Worm (Caenorhabditis elegans) whole organism, early embryonic: ENCODE results near the gene his-5.

Experiments used
- F13C5.2 ChIP-seq: sonication (generic microtip); optimal IDR thresholded peaks from 2 replicates; lab custom pipeline; 2017; ENCODE audit warnings: mild to moderate bottlenecking, missing genetic modification characterization, inconsistent platforms, missing compliant biosample characterization
- aly-1 ChIP-seq: sonication (generic microtip); optimal IDR thresholded peaks from 2 replicates; lab custom pipeline; 2016; ENCODE audit warnings: missing genetic modification characterization, missing compliant biosample characterization
- ama-1 ChIP-seq: fragments of 150-350 bp; optimal IDR thresholded peaks from 2 replicates; lab custom pipeline; 2014
- ceh-13 ChIP-seq: fragments of 200-800 bp; sonication (Bioruptor generic); optimal IDR thresholded peaks from 2 replicates; lab custom pipeline; 2018; ENCODE audit warnings: mild to moderate bottlenecking, missing genetic modification characterization, missing compliant biosample characterization
- flt-1 ChIP-seq: fragments of 200-800 bp; sonication (Bioruptor generic); IDR thresholded peaks from 2 replicates; pipeline ENCODE4 v1.3.6; 2022; ENCODE audit warnings: missing genetic modification characterization, missing compliant biosample characterization
- hmbx-1 ChIP-seq: sonication (generic microtip); optimal IDR thresholded peaks from 2 replicates; lab custom pipeline; 2016; ENCODE audit warnings: mild to moderate bottlenecking, missing genetic modification characterization, missing compliant biosample characterization
- hmg-4 ChIP-seq: fragments of 200-800 bp; sonication (Bioruptor generic); optimal IDR thresholded peaks from 2 replicates; lab custom pipeline; 2018; ENCODE audit warnings: mild to moderate bottlenecking, missing genetic modification characterization, missing compliant biosample characterization
- hnd-1 ChIP-seq: sonication (generic microtip); optimal IDR thresholded peaks from 2 replicates; lab custom pipeline; 2016; ENCODE audit warnings: missing genetic modification characterization, missing compliant biosample characterization
- pes-1 ChIP-seq: fragments of 200-800 bp; sonication (Bioruptor generic); IDR thresholded peaks from 2 replicates; pipeline ENCODE4 v1.3.6; 2022; ENCODE audit warnings: missing genetic modification reagents, missing genetic modification characterization, missing compliant biosample characterization
- scrt-1 ChIP-seq: fragments of 200-800 bp; sonication (Bioruptor generic); IDR thresholded peaks from 2 replicates; pipeline ENCODE4 v1.3.6; 2022; ENCODE audit warnings: missing genetic modification characterization, missing compliant biosample characterization
- sea-1 ChIP-seq: fragments of 200-800 bp; sonication (Bioruptor generic); conservative IDR thresholded peaks from 2 replicates; pipeline ENCODE4 v1.3.6; 2022; ENCODE audit warnings: missing genetic modification characterization, missing compliant biosample characterization
- tbx-11 ChIP-seq: fragments of 200-800 bp; sonication (Bioruptor generic); IDR thresholded peaks from 2 replicates; pipeline ENCODE4 v1.3.6; 2022; ENCODE audit warnings: missing genetic modification characterization, missing compliant biosample characterization
- tbx-37 ChIP-seq: fragments of 200-800 bp; sonication (Bioruptor generic); conservative IDR thresholded peaks from 2 replicates; pipeline ENCODE4 v1.3.6; 2022; ENCODE audit warnings: missing genetic modification reagents, missing genetic modification characterization, missing compliant biosample characterization

- TF ChIP-seq ama-1 (lab: Kevin White, UChicago), result no peak
- TF ChIP-seq pes-1 (GFP tag; lab: Robert Waterston, UW), result no peak
- TF ChIP-seq tbx-11, result no peak
- no peak for TF ChIP-seq flt-1 (GFP tag; lab: Robert Waterston, UW)
- no peak for TF ChIP-seq scrt-1 (GFP tag; lab: Robert Waterston, UW)
- TF ChIP-seq aly-1 (tag; lab: Kevin White, UChicago), result no peak
- no peak for TF ChIP-seq ceh-13 (GFP tag; lab: Kevin White, UChicago)
- TF ChIP-seq tbx-37 (GFP tag; lab: Robert Waterston, UW), result no peak
- no peak for TF ChIP-seq F13C5.2
- no peak for TF ChIP-seq hmg-4 (GFP tag; lab: Kevin White, UChicago)
- TF ChIP-seq sea-1, result no peak
- no peak for TF ChIP-seq hmbx-1 (tag; lab: Kevin White, UChicago)
- TF ChIP-seq hnd-1 (tag; lab: Kevin White, UChicago), result no peak
These were observed 21.7 kb upstream of the his-5 start, which contains the start of gene F45F2.9 for ce11 chrV:8513361-8513760.
